Fruit fly (Drosophila melanogaster) whole organism, embryonic: ENCODE measurements around the gene kra.

Experiments
- BEAF-32 ChIP-seq: fragments of 200-800 bp; sonication (Bioruptor generic); optimal IDR thresholded peaks from 3 replicates; lab custom pipeline; 2017; ENCODE audit warnings: missing biosample characterization, missing genetic modification characterization, mild to moderate bottlenecking, moderate library complexity, missing genetic modification reagents
- CG10274 ChIP-seq: fragments of 200-800 bp; sonication (Bioruptor generic); optimal IDR thresholded peaks from 3 replicates; lab custom pipeline; 2017; ENCODE audit warnings: missing biosample characterization, mild to moderate bottlenecking, missing genetic modification characterization
- CG12219 ChIP-seq: fragments of 200-800 bp; sonication (Bioruptor generic); optimal IDR thresholded peaks from 3 replicates; lab custom pipeline; 2018; ENCODE audit warnings: missing biosample characterization, mild to moderate bottlenecking, missing genetic modification characterization
- CG13775 ChIP-seq: fragments of 200-800 bp; sonication (Bioruptor generic); optimal IDR thresholded peaks from 3 replicates; lab custom pipeline; 2017; ENCODE audit warnings: missing biosample characterization, mild to moderate bottlenecking, missing genetic modification characterization
- CG14014 ChIP-seq: fragments of 200-800 bp; sonication (Bioruptor generic); IDR thresholded peaks from 2 replicates; pipeline ENCODE4 v1.3.6; 2022; ENCODE audit warnings: missing biosample characterization, missing genetic modification characterization
- CG1529 ChIP-seq: fragments of 200-800 bp; sonication (Bioruptor generic); optimal IDR thresholded peaks from 3 replicates; lab custom pipeline; 2018; ENCODE audit warnings: missing biosample characterization, missing genetic modification characterization
- CG17186 ChIP-seq: fragments of 200-800 bp; sonication (Bioruptor generic); optimal IDR thresholded peaks from 3 replicates; lab custom pipeline; 2017; ENCODE audit warnings: missing biosample characterization, missing genetic modification reagents, missing genetic modification characterization
- CG17385 ChIP-seq: fragments of 200-800 bp; sonication (Bioruptor generic); optimal IDR thresholded peaks from 3 replicates; lab custom pipeline; 2018; ENCODE audit warnings: missing biosample characterization, mild to moderate bottlenecking, missing genetic modification characterization
- CG18011 ChIP-seq: fragments of 200-800 bp; sonication (Bioruptor generic); optimal IDR thresholded peaks from 2 replicates; lab custom pipeline; 2017; ENCODE audit warnings: missing biosample characterization, missing genetic modification characterization, mild to moderate bottlenecking, moderate library complexity, missing genotype
- CG2120 ChIP-seq: fragments of 200-800 bp; sonication (Bioruptor generic); optimal IDR thresholded peaks from 3 replicates; lab custom pipeline; 2016; ENCODE audit warnings: missing biosample characterization, missing genetic modification characterization
- CG2678 ChIP-seq: fragments of 200-800 bp; sonication (Bioruptor generic); optimal IDR thresholded peaks from 3 replicates; lab custom pipeline; 2019; ENCODE audit warnings: missing biosample characterization, mild to moderate bottlenecking, missing genetic modification characterization, moderate library complexity
- CG33557 ChIP-seq: fragments of 200-800 bp; sonication (Bioruptor generic); optimal IDR thresholded peaks from 2 replicates; lab custom pipeline; 2019; ENCODE audit warnings: missing biosample characterization, mild to moderate bottlenecking, missing genetic modification characterization, moderate library complexity
- CG34422 ChIP-seq: fragments of 200-800 bp; sonication (Bioruptor generic); IDR thresholded peaks from 3 replicates; pipeline ENCODE4 v1.3.6; 2022; ENCODE audit warnings: missing biosample characterization, missing genetic modification characterization
- CG4854 ChIP-seq: fragments of 200-800 bp; sonication (Bioruptor generic); optimal IDR thresholded peaks from 2 replicates; lab custom pipeline; 2016; ENCODE audit warnings: missing biosample characterization, missing genetic modification characterization, inconsistent platforms
- CG8478 ChIP-seq: fragments of >200 bp; optimal IDR thresholded peaks from 2 replicates; lab custom pipeline; 2018
- Dbx ChIP-seq: fragments of 200-800 bp; sonication (Bioruptor generic); IDR thresholded peaks from 3 replicates; pipeline ENCODE4 v1.3.6; 2022; ENCODE audit warnings: missing biosample characterization, missing genetic modification characterization
- Doc2 ChIP-seq: fragments of 200-800 bp; sonication (Bioruptor generic); IDR thresholded peaks from 2 replicates; pipeline ENCODE4 v1.3.6; 2022; ENCODE audit warnings: missing biosample characterization, missing genetic modification characterization
- ERR ChIP-seq: fragments of 200-800 bp; sonication (Bioruptor generic); optimal IDR thresholded peaks from 2 replicates; lab custom pipeline; 2016; ENCODE audit warnings: missing biosample characterization, missing genetic modification characterization
- Ets97D ChIP-seq: fragments of 200-800 bp; sonication (Bioruptor generic); optimal IDR thresholded peaks from 3 replicates; lab custom pipeline; 2016; ENCODE audit warnings: missing biosample characterization, missing genetic modification characterization
- Gsc ChIP-seq: fragments of 200-800 bp; sonication (Bioruptor generic); IDR thresholded peaks from 2 replicates; pipeline ENCODE4 v1.3.6; 2022; ENCODE audit warnings: missing biosample characterization, missing genetic modification characterization
- Kr ChIP-seq: fragments of 200-800 bp; sonication (Bioruptor generic); optimal IDR thresholded peaks from 2 replicates; lab custom pipeline; 2017; ENCODE audit warnings: missing biosample characterization, mild to moderate bottlenecking, missing genetic modification characterization
- Lhr ChIP-seq: fragments of 200-800 bp; sonication (Bioruptor generic); optimal IDR thresholded peaks from 3 replicates; lab custom pipeline; 2017; ENCODE audit warnings: mild to moderate bottlenecking, missing biosample characterization, missing genetic modification reagents, missing genetic modification characterization
- MESR4 ChIP-seq: fragments of 200-800 bp; sonication (Bioruptor generic); optimal IDR thresholded peaks from 2 replicates; lab custom pipeline; 2018; ENCODE audit warnings: missing biosample characterization, mild to moderate bottlenecking, missing genetic modification characterization, moderate library complexity
- Max ChIP-seq: fragments of 200-800 bp; sonication (Bioruptor generic); optimal IDR thresholded peaks from 2 replicates; lab custom pipeline; 2016; ENCODE audit warnings: missing biosample characterization, mild to moderate bottlenecking, missing genetic modification characterization
- Meics ChIP-seq: fragments of 200-800 bp; sonication (Bioruptor generic); optimal IDR thresholded peaks from 2 replicates; lab custom pipeline; 2017; ENCODE audit warnings: missing biosample characterization, mild to moderate bottlenecking, missing genetic modification characterization
- NK7.1 ChIP-seq: fragments of 200-800 bp; sonication (Bioruptor generic); optimal IDR thresholded peaks from 3 replicates; lab custom pipeline; 2016; ENCODE audit warnings: missing biosample characterization, missing genetic modification characterization
- Nf-YA ChIP-seq: fragments of 200-800 bp; sonication (Bioruptor generic); IDR thresholded peaks from 2 replicates; pipeline ENCODE4 v1.3.6; 2022; ENCODE audit warnings: missing biosample characterization, missing genetic modification characterization
- Opbp ChIP-seq: fragments of 200-800 bp; sonication (Bioruptor generic); IDR thresholded peaks from 3 replicates; pipeline ENCODE4 v1.3.6; 2022; ENCODE audit warnings: missing biosample characterization, missing genetic modification characterization; ENCODE audit not compliant: partially characterized antibody
- Ravus ChIP-seq: fragments of 200-800 bp; sonication (Bioruptor generic); IDR thresholded peaks from 2 replicates; pipeline ENCODE4 v1.3.6; 2022; ENCODE audit warnings: missing biosample characterization, missing genetic modification characterization
- Taf1 ChIP-seq: fragments of 200-800 bp; sonication (Bioruptor generic); IDR thresholded peaks from 2 replicates; pipeline ENCODE4 v1.3.6; 2022; ENCODE audit warnings: missing biosample characterization, missing genetic modification characterization
- Xbp1 ChIP-seq: fragments of 200-800 bp; sonication (Bioruptor generic); optimal IDR thresholded peaks from 3 replicates; lab custom pipeline; 2016; ENCODE audit warnings: missing biosample characterization, mild to moderate bottlenecking, missing genetic modification characterization
- ac ChIP-seq: fragments of 200-800 bp; sonication (Bioruptor generic); optimal IDR thresholded peaks from 3 replicates; lab custom pipeline; 2017; ENCODE audit warnings: missing biosample characterization, mild to moderate bottlenecking, missing genetic modification characterization
- ase ChIP-seq: fragments of 200-800 bp; sonication (Bioruptor generic); IDR thresholded peaks from 3 replicates; pipeline ENCODE4 v1.3.6; 2022; ENCODE audit warnings: missing biosample characterization, missing genetic modification characterization
- br ChIP-seq: fragments of >200 bp; optimal IDR thresholded peaks from 2 replicates; lab custom pipeline; 2017
- crp ChIP-seq, 2 experiments: fragments of 200-800 bp; sonication (Bioruptor generic); optimal IDR thresholded peaks; 2 replicates in 1 of 2; 3 replicates in 1 of 2; lab custom pipeline; 2017; ENCODE audit warnings: missing biosample characterization in 2 of 2, missing genetic modification characterization in 2 of 2, mild to moderate bottlenecking in 1 of 2, moderate library complexity in 1 of 2
- cwo ChIP-seq: fragments of 200-800 bp; sonication (Bioruptor generic); optimal IDR thresholded peaks from 3 replicates; lab custom pipeline; 2017; ENCODE audit warnings: missing biosample characterization, missing genetic modification characterization, mild to moderate bottlenecking, moderate library complexity, missing genetic modification reagents
- dati ChIP-seq: fragments of 200-800 bp; sonication (Bioruptor generic); IDR thresholded peaks from 2 replicates; pipeline ENCODE4 v1.3.6; 2022; ENCODE audit warnings: missing biosample characterization, missing genetic modification characterization
- dmrt11E ChIP-seq: fragments of 200-800 bp; sonication (Bioruptor generic); optimal IDR thresholded peaks from 3 replicates; lab custom pipeline; 2018; ENCODE audit warnings: missing biosample characterization, mild to moderate bottlenecking, missing genetic modification characterization, moderate library complexity
- esg ChIP-seq: fragments of 200-800 bp; sonication (Bioruptor generic); conservative IDR thresholded peaks from 2 replicates; pipeline ENCODE4 v1.3.6; 2022; ENCODE audit warnings: missing biosample characterization, missing genetic modification characterization
- gsb ChIP-seq: fragments of 200-800 bp; sonication (Bioruptor generic); IDR thresholded peaks from 2 replicates; pipeline ENCODE4 v1.3.6; 2022; ENCODE audit warnings: missing biosample characterization, missing genetic modification characterization
- gsb-n ChIP-seq: fragments of 200-800 bp; sonication (Bioruptor generic); optimal IDR thresholded peaks from 3 replicates; lab custom pipeline; 2018; ENCODE audit warnings: missing biosample characterization, mild to moderate bottlenecking, missing genetic modification characterization
- jumu ChIP-seq: fragments of 200-800 bp; sonication (Bioruptor generic); optimal IDR thresholded peaks from 3 replicates; lab custom pipeline; 2016; ENCODE audit warnings: missing biosample characterization, missing genetic modification characterization
- lbe ChIP-seq: fragments of 200-800 bp; sonication (Bioruptor generic); optimal IDR thresholded peaks from 2 replicates; lab custom pipeline; 2016; ENCODE audit warnings: missing biosample characterization, mild to moderate bottlenecking, missing genetic modification characterization
- mld ChIP-seq: fragments of 200-800 bp; sonication (Bioruptor generic); IDR thresholded peaks from 3 replicates; pipeline ENCODE4 v1.3.6; 2022; ENCODE audit warnings: missing biosample characterization, missing genetic modification characterization; ENCODE audit not compliant: partially characterized antibody
- org-1 ChIP-seq: fragments of 200-800 bp; sonication (Bioruptor generic); optimal IDR thresholded peaks from 2 replicates; lab custom pipeline; 2017; ENCODE audit warnings: missing biosample characterization, missing genetic modification characterization
- pan ChIP-seq, 4 experiments: fragments of >200 bp in 3 of 4; fragments of 200-800 bp in 1 of 4; sonication (Bioruptor generic) in 1 of 4; optimal IDR thresholded peaks in 3 of 4; IDR thresholded peaks in 1 of 4; 2 replicates each; pipeline versions ENCODE4 v1.3.6 to Lab custom; 2017 to 2022; ENCODE audit warnings: missing biosample characterization in 2 of 4, missing genetic modification characterization in 2 of 4, mixed read lengths in 1 of 4
- shn ChIP-seq: fragments of 200-800 bp; sonication (Bioruptor generic); optimal IDR thresholded peaks from 3 replicates; lab custom pipeline; 2016; ENCODE audit warnings: missing biosample characterization, missing genetic modification characterization
- sisA ChIP-seq: fragments of 200-800 bp; sonication (Bioruptor generic); IDR thresholded peaks from 2 replicates; pipeline ENCODE4 v1.3.6; 2022; ENCODE audit warnings: missing biosample characterization, missing genetic modification characterization
- sug ChIP-seq: fragments of 200-800 bp; optimal IDR thresholded peaks from 2 replicates; lab custom pipeline; 2019; ENCODE audit warnings: missing biosample characterization, mild to moderate bottlenecking, missing genetic modification characterization, moderate library complexity
- vfl ChIP-seq: fragments of 200-800 bp; sonication (Bioruptor generic); optimal IDR thresholded peaks from 2 replicates; lab custom pipeline; 2016; ENCODE audit warnings: missing biosample characterization, missing genetic modification characterization
- zfh2 ChIP-seq: fragments of 200-800 bp; sonication (Bioruptor generic); optimal IDR thresholded peaks from 2 replicates; lab custom pipeline; 2016; ENCODE audit warnings: missing biosample characterization, missing genetic modification characterization

Gene kra

dm6 chr3R:5568590-5568989 lies 32.3 kb downstream of the kra start, which contains the start of the genes CG2931 and Rheb (continued):
- TF ChIP-seq ac (GFP tag; lab: Kevin White, UChicago) (no peak), Lhr (peak; percentile 76), Opbp (GFP tag; lab: Robert Waterston, UW) (peak; percentile 44; the same call in 1 of the 3 replicates), Kr (GFP tag; lab: Kevin White, UChicago) (no peak), lbe (GFP tag; lab: Kevin White, UChicago) (peak; percentile 30), MESR4 (peak; percentile 41), Doc2 (GFP tag; lab: Robert Waterston, UW) (no peak), Nf-YA (GFP tag; lab: Robert Waterston, UW) (no peak), cwo (GFP tag; lab: Kevin White, UChicago) (no peak), Gsc (0 out of 2 replicates have a peak, but pooled peaks have one; percentile 7), Xbp1 (peak; percentile 77), Meics (GFP tag; lab: Kevin White, UChicago) (peak; percentile 44), gsb-n (tag; lab: Kevin White, UChicago) (peak; percentile 29), CG18011 (GFP tag; lab: Kevin White, UChicago) (peak; percentile 50), dati (no peak), sisA (peak; percentile 69), CG34422 (GFP tag; lab: Robert Waterston, UW) (peak; percentile 35; the same call in 1 of the 3 replicates), CG2678 (tag; lab: Kevin White, UChicago) (peak; percentile 65), Ets97D (GFP tag; lab: Kevin White, UChicago) (peak; percentile 76), crp (GFP tag; optimal IDR thresholded peaks at IDR 0.05; lab: Kevin White, UChicago) (peak in 1 of 2 experiments; percentile 55), mld (GFP tag; lab: Robert Waterston, UW) (no peak), CG17186 (GFP tag; lab: Kevin White, UChicago) (peak; percentile 69), ERR (GFP tag; lab: Kevin White, UChicago) (peak; percentile 24), CG17385 (GFP tag; lab: Kevin White, UChicago) (peak; percentile 45), ase (GFP tag; lab: Robert Waterston, UW) (peak; percentile 47; the same call in 2 of the 3 replicates), sug (tag; lab: Kevin White, UChicago) (peak; percentile 63), gsb (GFP tag; lab: Robert Waterston, UW) (no peak), CG12219 (GFP tag; lab: Kevin White, UChicago) (no peak), Ravus (GFP tag; lab: Robert Waterston, UW) (no peak), shn (no peak), dmrt11E (peak; percentile 64), br (lab: Kevin White, UChicago) (no peak), Taf1 (GFP tag; lab: Robert Waterston, UW) (no peak), CG4854 (peak; percentile 27), pan (optimal IDR thresholded peaks at IDR 0.05; lab: Kevin White, UChicago) (no peak), pan (GFP tag; optimal IDR thresholded peaks at IDR 0.05 in 1 of 2, IDR thresholded peaks at IDR 0.05 in 1 of 2) (peak in 1 of 2 experiments; percentile 79), Dbx (peak; percentile 73; the same call in 2 of the 3 replicates), CG10274 (GFP tag; lab: Kevin White, UChicago) (no peak), NK7.1 (GFP tag; lab: Kevin White, UChicago) (no peak), esg (GFP tag; lab: Robert Waterston, UW) (peak; percentile 71), CG8478 (no peak), CG1529 (GFP tag; lab: Kevin White, UChicago) (peak; percentile 4), Max (GFP tag; lab: Kevin White, UChicago) (peak; percentile 66), CG13775 (peak; percentile 70), org-1 (GFP tag; lab: Kevin White, UChicago) (no peak), CG33557 (GFP tag; lab: Kevin White, UChicago) (peak; percentile 44), BEAF-32 (GFP tag; lab: Kevin White, UChicago) (peak; percentile 91), jumu (GFP tag; lab: Kevin White, UChicago) (peak; percentile 30), CG2120 (GFP tag; lab: Kevin White, UChicago) (peak; percentile 83), vfl (peak; percentile 42), zfh2 (GFP tag; lab: Kevin White, UChicago) (peak; percentile 72), CG14014 (peak; percentile 63)
